Worm (Caenorhabditis elegans): ENCODE results near the gene nhr-180.

- TF ChIP-seq ref-2 (tag; optimal IDR thresholded peaks at IDR 0.05): no peak
- no peak for TF ChIP-seq nhr-11 (tag; optimal IDR thresholded peaks at IDR 0.05)
- TF ChIP-seq unc-55 (GFP tag; optimal IDR thresholded peaks at IDR 0.05): no peak
- no peak for TF ChIP-seq unc-3 (GFP tag; conservative IDR thresholded peaks at IDR 0.05)
- no peak for TF ChIP-seq unc-3 (tag; optimal IDR thresholded peaks at IDR 0.05)
- TF ChIP-seq madf-2 (tag; optimal IDR thresholded peaks at IDR 0.05): no peak
- TF ChIP-seq C08G9.2 (tag; optimal IDR thresholded peaks at IDR 0.05): no peak
- TF ChIP-seq ama-1 (optimal IDR thresholded peaks at IDR 0.05): no peak
- no peak for TF ChIP-seq lin-11 (tag; optimal IDR thresholded peaks at IDR 0.05)
- no peak for TF ChIP-seq pax-1 (tag; optimal IDR thresholded peaks at IDR 0.05)
- no peak for TF ChIP-seq odd-2 (tag; optimal IDR thresholded peaks at IDR 0.05)
- no peak for TF ChIP-seq tbx-2 (tag; optimal IDR thresholded peaks at IDR 0.05)
- no peak for TF ChIP-seq dmd-4 (tag; optimal IDR thresholded peaks at IDR 0.05; ENCODE audit: borderline replicate concordance)
- TF ChIP-seq fkh-10 (GFP tag; optimal IDR thresholded peaks at IDR 0.05): no peak
- TF ChIP-seq ets-4 (tag; optimal IDR thresholded peaks at IDR 0.05): no peak
These were observed 25.6 kb upstream of the nhr-180 start, which contains the start of gene srx-4 for ce11 chrV:692720-693422.

All from whole organism, late embryonic.